Fruit fly (Drosophila melanogaster): ENCODE data around the gene CG7394.
A peak's percentile ranks its signal among the peaks of the same experiment; 100 is the strongest.

- TF ChIP-seq CG34367 (tag; optimal IDR thresholded peaks at IDR 0.05), result no peak
- TF ChIP-seq CG14655 (GFP tag; optimal IDR thresholded peaks at IDR 0.05), result peak; percentile 55
These were observed 29.6 kb upstream of the CG7394 start for dm6 chr3L:11531994-11532732.
